Fruit fly (Drosophila melanogaster) Kc167 (cell line): ENCODE data around the gene bun.

ENCODE experiments used
- Myc ChIP-seq: fragments of >200 bp; optimal IDR thresholded peaks from 2 replicates; lab custom pipeline; 2017; ENCODE audit warnings: missing external identifiers
- Sin3A ChIP-seq: fragments of >200 bp; optimal IDR thresholded peaks from 2 replicates; lab custom pipeline; 2018; ENCODE audit warnings: missing external identifiers
- h ChIP-seq: fragments of >200 bp; optimal IDR thresholded peaks from 3 replicates; lab custom pipeline; 2018; ENCODE audit warnings: missing external identifiers
- insv ChIP-seq: fragments of >200 bp; optimal IDR thresholded peaks from 3 replicates; lab custom pipeline; 2018; ENCODE audit warnings: missing external identifiers
- psq ChIP-seq: fragments of >200 bp; optimal IDR thresholded peaks from 2 replicates; lab custom pipeline; 2017; ENCODE audit warnings: missing external identifiers

DNA sequence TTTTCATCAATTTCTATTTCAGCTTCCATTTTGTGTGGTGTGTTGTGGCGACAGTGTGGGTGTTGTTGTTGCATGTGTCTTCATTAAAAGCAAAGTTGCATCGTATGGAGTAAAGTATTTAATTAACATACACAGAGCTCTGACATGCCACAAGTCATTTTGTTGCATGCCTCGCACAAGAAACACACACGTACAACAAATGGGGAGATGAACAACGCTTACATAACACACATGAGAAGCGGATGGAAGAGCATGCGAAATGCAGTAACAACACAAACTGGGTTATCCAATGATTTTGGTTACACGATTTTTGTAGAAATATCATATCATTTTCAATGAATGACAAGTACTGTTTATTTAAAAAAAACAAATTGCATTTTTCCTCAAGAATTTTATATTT is 47.2 kb downstream of the bun start:
- TF ChIP-seq h (lab: Kevin White, UChicago) = no peak
- TF ChIP-seq Sin3A (lab: Kevin White, UChicago) = no peak
- no peak for TF ChIP-seq Myc (lab: Kevin White, UChicago)
- no peak for TF ChIP-seq psq
- no peak for TF ChIP-seq insv (lab: Kevin White, UChicago)
